Worm (Caenorhabditis elegans) whole organism, midembryonic: ENCODE results near the gene mec-12.

Experiments
- T22C8.4 ChIP-seq: fragments of 200-800 bp; sonication (Bioruptor generic); IDR thresholded peaks from 2 replicates; pipeline ENCODE4 v1.3.6; 2022; ENCODE audit warnings: missing genetic modification characterization, missing compliant biosample characterization
- cog-1 ChIP-seq: sonication (generic microtip); optimal IDR thresholded peaks from 2 replicates; lab custom pipeline; 2016; ENCODE audit warnings: missing genetic modification characterization, missing compliant biosample characterization
- flt-1 ChIP-seq: fragments of 200-800 bp; sonication (Bioruptor generic); IDR thresholded peaks from 2 replicates; pipeline ENCODE4 v1.3.6; 2022; ENCODE audit warnings: missing genetic modification characterization, missing compliant biosample characterization
- klf-2 ChIP-seq: fragments of 200-800 bp; sonication (Bioruptor generic); conservative IDR thresholded peaks from 2 replicates; pipeline ENCODE4 v1.3.6; 2022; ENCODE audit warnings: missing genetic modification reagents, missing genetic modification characterization, missing compliant biosample characterization
- med-1 ChIP-seq: sonication (generic microtip); optimal IDR thresholded peaks from 2 replicates; lab custom pipeline; 2017; ENCODE audit warnings: missing genetic modification characterization, mild to moderate bottlenecking, missing compliant biosample characterization, antibody characterized with exemption, missing genetic modification reagents; ENCODE audit not compliant: insufficient read depth
- ref-1 ChIP-seq: fragments of 200-800 bp; sonication (Bioruptor generic); conservative IDR thresholded peaks from 2 replicates; pipeline ENCODE4 v1.3.6; 2022; ENCODE audit warnings: missing genetic modification reagents, missing genetic modification characterization, missing compliant biosample characterization
- tab-1 ChIP-seq: fragments of 200-800 bp; sonication (Bioruptor generic); IDR thresholded peaks from 2 replicates; pipeline ENCODE4 v1.3.6; 2022; ENCODE audit warnings: missing genetic modification characterization, missing compliant biosample characterization
- ztf-23 ChIP-seq: fragments of 200-800 bp; sonication (Bioruptor generic); IDR thresholded peaks from 2 replicates; pipeline ENCODE4 v1.3.6; 2022; ENCODE audit warnings: missing genetic modification reagents, missing genetic modification characterization, missing compliant biosample characterization
- ztf-29 ChIP-seq: fragments of 200-800 bp; sonication (Bioruptor generic); IDR thresholded peaks from 2 replicates; pipeline ENCODE4 v1.3.6; 2022; ENCODE audit warnings: missing genetic modification reagents, missing genetic modification characterization, missing compliant biosample characterization

DNA sequence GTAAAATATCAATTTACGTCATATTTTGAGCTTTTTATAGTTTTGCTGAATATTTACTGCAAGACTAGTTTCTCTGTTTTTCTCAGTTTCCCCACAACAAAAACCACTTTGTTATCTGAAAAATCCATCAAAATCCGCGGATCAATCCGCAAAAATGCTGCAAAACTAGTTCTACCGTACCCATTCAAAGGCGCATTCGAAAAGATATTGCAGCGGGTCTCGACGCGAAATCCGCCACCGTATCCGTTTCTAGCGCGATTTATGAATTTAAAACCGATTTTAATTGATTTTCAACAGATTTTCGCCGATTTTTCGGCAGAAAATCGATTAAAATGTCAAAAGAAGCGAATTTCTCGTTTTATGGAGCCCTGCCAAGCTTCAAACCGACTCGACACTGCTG is 32.3 kb upstream of the mec-12 start, which contains the start of gene R148.4:
- TF ChIP-seq ztf-23 = no peak
- TF ChIP-seq tab-1 = no peak
- TF ChIP-seq ref-1 (GFP tag; lab: Robert Waterston, UW) = no peak
- TF ChIP-seq flt-1 = no peak
- no peak for TF ChIP-seq T22C8.4 (GFP tag; lab: Robert Waterston, UW)
- TF ChIP-seq klf-2 (GFP tag; lab: Robert Waterston, UW) = no peak
- no peak for TF ChIP-seq ztf-29 (GFP tag; lab: Robert Waterston, UW)
- no peak for TF ChIP-seq med-1
- TF ChIP-seq cog-1 (tag; lab: Kevin White, UChicago) = no peak
